Worm (Caenorhabditis elegans): Measurements from ENCODE around the gene R06F6.8.

DNA sequence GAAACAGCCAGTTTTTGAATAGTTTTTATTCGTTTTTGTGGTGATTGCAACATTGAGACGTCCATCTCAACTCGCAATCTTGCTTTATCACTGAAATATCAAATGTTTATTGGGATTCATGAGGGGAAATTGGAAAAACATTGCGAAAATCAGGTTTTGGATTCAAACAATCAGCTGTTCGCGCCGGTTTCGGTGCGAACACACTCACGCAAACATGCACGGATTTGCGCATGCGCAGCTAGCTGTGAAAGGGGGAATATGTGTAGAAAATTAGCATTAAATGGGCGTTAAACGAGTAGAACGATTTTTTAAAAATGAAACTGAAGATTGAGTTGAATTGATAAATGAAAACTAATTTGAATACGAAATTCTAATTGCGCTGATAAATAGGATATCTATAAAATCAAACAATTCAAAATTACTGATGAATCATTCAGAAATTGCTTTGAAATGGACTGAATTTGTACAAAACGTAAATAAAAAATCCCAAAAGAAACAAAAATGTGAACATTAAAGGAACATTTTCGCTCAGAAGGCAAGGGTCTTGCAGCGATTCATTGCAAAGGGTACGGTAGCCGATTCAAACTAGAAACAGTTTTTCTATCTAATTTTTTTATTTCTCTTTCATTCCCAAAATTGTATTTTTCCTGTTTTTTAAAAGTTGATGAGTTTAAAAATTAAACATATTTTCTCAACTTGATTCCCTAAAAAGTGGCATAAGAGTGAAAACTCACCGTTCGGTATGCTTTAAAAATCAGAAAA lies 36.4 kb downstream of the R06F6.8 start, which contains the start of gene ect-2:
- TF ChIP-seq B0261.1 (tag; optimal IDR thresholded peaks at IDR 0.05) (no peak), unc-62 (GFP tag; optimal IDR thresholded peaks at IDR 0.05) (no peak), mes-4 (tag; optimal IDR thresholded peaks at IDR 0.05) (no peak), unc-130 (GFP tag; optimal IDR thresholded peaks at IDR 0.05) (no peak), cebp-2 (GFP tag; IDR thresholded peaks at IDR 0.05) (no peak), lin-26 (GFP tag; IDR thresholded peaks at IDR 0.05) (no peak), mel-28 (tag; optimal IDR thresholded peaks at IDR 0.05; ENCODE audit: borderline replicate concordance) (no peak)

All from whole organism, young adult.